Fruit fly (Drosophila melanogaster) whole organism, embryonic: Measurements from ENCODE around the gene Ir31a.

ENCODE experiments used
- Atf-2 ChIP-seq: fragments of 200-800 bp; sonication (Bioruptor generic); optimal IDR thresholded peaks from 2 replicates; lab custom pipeline; 2016; ENCODE audit warnings: missing biosample characterization, missing genetic modification characterization
- Bdp1 ChIP-seq: fragments of 200-800 bp; sonication (Bioruptor generic); optimal IDR thresholded peaks from 3 replicates; lab custom pipeline; 2016; ENCODE audit warnings: missing biosample characterization, missing genetic modification characterization
- Bgb ChIP-seq: fragments of 200-800 bp; sonication (Bioruptor generic); IDR thresholded peaks from 2 replicates; pipeline ENCODE4 v1.3.6; 2022; ENCODE audit warnings: missing biosample characterization, missing genetic modification characterization; ENCODE audit not compliant: partially characterized antibody
- CG10321 ChIP-seq: fragments of 200-800 bp; sonication (Bioruptor generic); IDR thresholded peaks from 2 replicates; pipeline ENCODE4 v1.3.6; 2022; ENCODE audit warnings: missing biosample characterization, missing genetic modification characterization
- CG10543 ChIP-seq: fragments of 200-800 bp; sonication (Bioruptor generic); optimal IDR thresholded peaks from 3 replicates; lab custom pipeline; 2017; ENCODE audit warnings: missing biosample characterization, mild to moderate bottlenecking, missing genetic modification characterization, moderate library complexity
- CG11695 ChIP-seq: fragments of 200-800 bp; sonication (Bioruptor generic); IDR thresholded peaks from 3 replicates; pipeline ENCODE4 v1.3.6; 2022; ENCODE audit warnings: missing biosample characterization, missing genetic modification characterization
- CG13624 ChIP-seq: fragments of 200-800 bp; sonication (Bioruptor generic); optimal IDR thresholded peaks from 2 replicates; lab custom pipeline; 2016; ENCODE audit warnings: missing biosample characterization, missing genetic modification characterization
- CG1529 ChIP-seq: fragments of 200-800 bp; sonication (Bioruptor generic); optimal IDR thresholded peaks from 3 replicates; lab custom pipeline; 2018; ENCODE audit warnings: missing biosample characterization, missing genetic modification characterization
- CG17186 ChIP-seq: fragments of 200-800 bp; sonication (Bioruptor generic); optimal IDR thresholded peaks from 3 replicates; lab custom pipeline; 2017; ENCODE audit warnings: missing biosample characterization, missing genetic modification reagents, missing genetic modification characterization
- CG17361 ChIP-seq: fragments of 200-800 bp; sonication (Bioruptor generic); IDR thresholded peaks from 3 replicates; pipeline ENCODE4 v1.3.6; 2022; ENCODE audit warnings: missing biosample characterization, missing genetic modification characterization
- CG2116 ChIP-seq: fragments of 200-800 bp; sonication (Bioruptor generic); optimal IDR thresholded peaks from 3 replicates; lab custom pipeline; 2018; ENCODE audit warnings: missing biosample characterization, mild to moderate bottlenecking, missing genetic modification characterization
- CG31388 ChIP-seq: fragments of 200-800 bp; sonication (Bioruptor generic); optimal IDR thresholded peaks from 2 replicates; lab custom pipeline; 2016; ENCODE audit warnings: missing biosample characterization, missing genetic modification characterization
- CG31441 ChIP-seq: fragments of 200-800 bp; sonication (Bioruptor generic); IDR thresholded peaks from 2 replicates; pipeline ENCODE4 v1.3.6; 2022; ENCODE audit warnings: missing biosample characterization, missing genetic modification characterization
- CG32772 ChIP-seq: fragments of 200-800 bp; sonication (Bioruptor generic); IDR thresholded peaks from 2 replicates; pipeline ENCODE4 v1.3.6; 2022; ENCODE audit warnings: missing biosample characterization, missing genetic modification characterization
- CG3847 ChIP-seq: fragments of 200-800 bp; sonication (Bioruptor generic); IDR thresholded peaks from 2 replicates; pipeline ENCODE4 v1.3.6; 2022; ENCODE audit warnings: missing biosample characterization, missing genetic modification characterization
- CG4282 ChIP-seq: fragments of 200-800 bp; sonication (Bioruptor generic); optimal IDR thresholded peaks from 2 replicates; lab custom pipeline; 2016; ENCODE audit warnings: missing biosample characterization, missing genetic modification characterization
- CG7372 ChIP-seq: fragments of 200-800 bp; sonication (Bioruptor generic); IDR thresholded peaks from 2 replicates; pipeline ENCODE4 v1.3.6; 2022; ENCODE audit warnings: missing biosample characterization, missing genetic modification characterization
- CG7786 ChIP-seq: fragments of 200-800 bp; sonication (Bioruptor generic); optimal IDR thresholded peaks from 2 replicates; lab custom pipeline; 2016; ENCODE audit warnings: missing biosample characterization, missing genetic modification characterization
- CG8089 ChIP-seq: fragments of 200-800 bp; sonication (Bioruptor generic); optimal IDR thresholded peaks from 3 replicates; lab custom pipeline; 2016; ENCODE audit warnings: missing biosample characterization, missing genetic modification characterization
- CG8944 ChIP-seq: fragments of 200-800 bp; sonication (Bioruptor generic); optimal IDR thresholded peaks from 3 replicates; lab custom pipeline; 2016; ENCODE audit warnings: missing biosample characterization, missing genetic modification characterization
- CG9609 ChIP-seq: fragments of 200-800 bp; sonication (Bioruptor generic); optimal IDR thresholded peaks from 3 replicates; lab custom pipeline; 2016; ENCODE audit warnings: missing biosample characterization, missing genetic modification characterization
- Dbx ChIP-seq: fragments of 200-800 bp; sonication (Bioruptor generic); IDR thresholded peaks from 3 replicates; pipeline ENCODE4 v1.3.6; 2022; ENCODE audit warnings: missing biosample characterization, missing genetic modification characterization
- Deaf1 ChIP-seq: fragments of 200-800 bp; optimal IDR thresholded peaks from 3 replicates; lab custom pipeline; 2019; ENCODE audit warnings: missing biosample characterization, mild to moderate bottlenecking, missing genetic modification characterization, moderate library complexity
- Dll ChIP-seq: fragments of 200-800 bp; sonication (Bioruptor generic); IDR thresholded peaks from 4 replicates; pipeline ENCODE4 v1.3.6; 2022; ENCODE audit warnings: missing biosample characterization, missing genetic modification characterization; ENCODE audit not compliant: partially characterized antibody
- E2f2 ChIP-seq: fragments of 200-800 bp; sonication (Bioruptor generic); IDR thresholded peaks from 2 replicates; pipeline ENCODE4 v1.3.6; 2022; ENCODE audit warnings: missing biosample characterization, missing genetic modification characterization
- Ets97D ChIP-seq: fragments of 200-800 bp; sonication (Bioruptor generic); optimal IDR thresholded peaks from 3 replicates; lab custom pipeline; 2016; ENCODE audit warnings: missing biosample characterization, missing genetic modification characterization
- Fer1 ChIP-seq: fragments of 200-800 bp; sonication (Bioruptor generic); optimal IDR thresholded peaks from 2 replicates; lab custom pipeline; 2017; ENCODE audit warnings: missing biosample characterization, mild to moderate bottlenecking, missing genetic modification characterization
- Hmr ChIP-seq: fragments of 200-800 bp; sonication (Bioruptor generic); optimal IDR thresholded peaks from 3 replicates; lab custom pipeline; 2017; ENCODE audit warnings: mild to moderate bottlenecking, missing biosample characterization, missing genetic modification reagents, missing genetic modification characterization
- Lhr ChIP-seq: fragments of 200-800 bp; sonication (Bioruptor generic); optimal IDR thresholded peaks from 3 replicates; lab custom pipeline; 2017; ENCODE audit warnings: mild to moderate bottlenecking, missing biosample characterization, missing genetic modification reagents, missing genetic modification characterization
- Lpt ChIP-seq: fragments of >200 bp; optimal IDR thresholded peaks from 2 replicates; lab custom pipeline; 2018; ENCODE audit warnings: missing biosample characterization, missing genetic modification characterization
- NC2β ChIP-seq: fragments of 200-800 bp; sonication (Bioruptor generic); optimal IDR thresholded peaks from 2 replicates; lab custom pipeline; 2016; ENCODE audit warnings: missing biosample characterization, missing genetic modification characterization
- NFAT ChIP-seq: fragments of 200-800 bp; sonication (Bioruptor generic); IDR thresholded peaks from 2 replicates; pipeline ENCODE4 v1.3.6; 2022; ENCODE audit warnings: missing biosample characterization, missing genetic modification characterization
- NK7.1 ChIP-seq: fragments of 200-800 bp; sonication (Bioruptor generic); optimal IDR thresholded peaks from 3 replicates; lab custom pipeline; 2016; ENCODE audit warnings: missing biosample characterization, missing genetic modification characterization
- Oaz ChIP-seq: fragments of 200-800 bp; sonication (Bioruptor generic); IDR thresholded peaks from 2 replicates; pipeline ENCODE4 v1.3.6; 2022; ENCODE audit warnings: missing biosample characterization, missing genetic modification characterization
- Sry-δ ChIP-seq: fragments of 200-800 bp; sonication (Bioruptor generic); optimal IDR thresholded peaks from 2 replicates; lab custom pipeline; 2016; ENCODE audit warnings: missing biosample characterization, missing genetic modification characterization
- Xrp1 ChIP-seq: fragments of 200-800 bp; sonication (Bioruptor generic); IDR thresholded peaks from 2 replicates; pipeline ENCODE4 v1.3.6; 2022; ENCODE audit warnings: missing biosample characterization, missing genetic modification characterization
- bab2 ChIP-seq: fragments of 200-800 bp; sonication (Bioruptor generic); optimal IDR thresholded peaks from 2 replicates; lab custom pipeline; 2016; ENCODE audit warnings: missing biosample characterization, missing genetic modification characterization
- cato ChIP-seq: fragments of 200-800 bp; sonication (Bioruptor generic); optimal IDR thresholded peaks from 2 replicates; lab custom pipeline; 2016; ENCODE audit warnings: missing biosample characterization, missing genetic modification characterization, borderline replicate concordance
- cg ChIP-seq: fragments of 200-800 bp; sonication (Bioruptor generic); optimal IDR thresholded peaks from 3 replicates; lab custom pipeline; 2019; ENCODE audit warnings: missing biosample characterization, mild to moderate bottlenecking, missing genetic modification characterization, moderate library complexity
- cwo ChIP-seq: fragments of 200-800 bp; sonication (Bioruptor generic); optimal IDR thresholded peaks from 3 replicates; lab custom pipeline; 2017; ENCODE audit warnings: missing biosample characterization, missing genetic modification characterization, mild to moderate bottlenecking, moderate library complexity, missing genetic modification reagents
- da ChIP-seq: fragments of 200-800 bp; sonication (Bioruptor generic); optimal IDR thresholded peaks from 2 replicates; lab custom pipeline; 2016; ENCODE audit warnings: missing biosample characterization, missing genetic modification characterization
- dpn ChIP-seq, 2 experiments: fragments of 200-800 bp; sonication (Bioruptor generic); optimal IDR thresholded peaks; 3 replicates each; lab custom pipeline; 2016; ENCODE audit warnings: missing biosample characterization in 2 of 2, missing genetic modification characterization in 2 of 2
- h ChIP-seq: fragments of >200 bp; optimal IDR thresholded peaks from 2 replicates; lab custom pipeline; 2017
- hb ChIP-seq: fragments of 200-800 bp; sonication (Bioruptor generic); IDR thresholded peaks from 3 replicates; pipeline ENCODE4 v1.3.6; 2022; ENCODE audit warnings: missing biosample characterization, missing genetic modification characterization; ENCODE audit not compliant: partially characterized antibody
- pita ChIP-seq: fragments of 200-800 bp; sonication (Bioruptor generic); optimal IDR thresholded peaks from 2 replicates; lab custom pipeline; 2017; ENCODE audit warnings: missing biosample characterization, mild to moderate bottlenecking, missing genetic modification characterization
- prd ChIP-seq, 3 experiments: fragments of >200 bp in 2 of 3; fragments of 200-800 bp in 1 of 3; sonication (Bioruptor generic) in 1 of 3; optimal IDR thresholded peaks in 2 of 3; IDR thresholded peaks in 1 of 3; 2 replicates in 2 of 3; 3 replicates in 1 of 3; pipeline versions ENCODE4 v1.3.6 to Lab custom; 2017 to 2022; ENCODE audit warnings: missing biosample characterization in 1 of 3, missing genetic modification characterization in 1 of 3
- run ChIP-seq: fragments of 200-800 bp; sonication (Bioruptor generic); optimal IDR thresholded peaks from 3 replicates; lab custom pipeline; 2018; ENCODE audit warnings: missing biosample characterization, mild to moderate bottlenecking, missing genetic modification characterization
- schlank ChIP-seq: fragments of 200-800 bp; sonication (Bioruptor generic); optimal IDR thresholded peaks from 2 replicates; lab custom pipeline; 2018; ENCODE audit warnings: missing biosample characterization, mild to moderate bottlenecking, missing genetic modification characterization
- sob ChIP-seq: fragments of 200-800 bp; sonication (Bioruptor generic); IDR thresholded peaks from 2 replicates; pipeline ENCODE4 v1.3.6; 2022; ENCODE audit warnings: missing biosample characterization, missing genetic modification characterization
- zfh2 ChIP-seq: fragments of 200-800 bp; sonication (Bioruptor generic); optimal IDR thresholded peaks from 2 replicates; lab custom pipeline; 2016; ENCODE audit warnings: missing biosample characterization, missing genetic modification characterization

The Ir31a gene

dm6 chr2L:10375464-10376236, 29.7 kb upstream of the Ir31a start, which contains the start of the genes CG33303 and dpr19 (continued):
- TF ChIP-seq CG13624 (GFP tag; lab: Kevin White, UChicago) (no peak), Xrp1 (peak; percentile 76), Ets97D (no peak), sob (GFP tag; lab: Robert Waterston, UW) (peak; percentile 29; the same call in 1 of the 2 replicates), NC2β (GFP tag; lab: Kevin White, UChicago) (no peak), Bgb (no peak), CG10543 (GFP tag; lab: Kevin White, UChicago) (no peak), CG7786 (no peak), dpn (GFP tag; optimal IDR thresholded peaks at IDR 0.05; lab: Kevin White, UChicago) (peak in 1 of 2 experiments; percentile 50), pita (GFP tag; lab: Kevin White, UChicago) (no peak), CG10321 (GFP tag; lab: Robert Waterston, UW) (peak; percentile 49; the same call in 1 of the 2 replicates), NK7.1 (GFP tag; lab: Kevin White, UChicago) (no peak), CG31388 (GFP tag; lab: Kevin White, UChicago) (no peak), CG17361 (GFP tag; lab: Robert Waterston, UW) (peak; percentile 86; the same call in 2 of the 3 replicates), Bdp1 (GFP tag; lab: Kevin White, UChicago) (no peak), Dll (peak; percentile 38; the same call in 1 of the 4 replicates), cato (GFP tag; lab: Kevin White, UChicago) (no peak), CG8089 (GFP tag; lab: Kevin White, UChicago) (no peak), Atf-2 (GFP tag; lab: Kevin White, UChicago) (no peak), E2f2 (peak; percentile 42), CG3847 (GFP tag; lab: Robert Waterston, UW) (peak; percentile 41; the same call in 1 of the 2 replicates), CG17186 (GFP tag; lab: Kevin White, UChicago) (no peak), CG1529 (GFP tag; lab: Kevin White, UChicago) (peak; percentile 33), CG2116 (peak; percentile 55), CG31441 (GFP tag; lab: Robert Waterston, UW) (peak; percentile 94), Oaz (GFP tag; lab: Robert Waterston, UW) (no peak), Lhr (peak; percentile 55), prd (optimal IDR thresholded peaks at IDR 0.05; lab: Kevin White, UChicago) (no peak), prd (GFP tag; IDR thresholded peaks at IDR 0.05; lab: Robert Waterston, UW) (peak; percentile 27; the same call in 1 of the 3 replicates), cg (no peak), Fer1 (GFP tag; lab: Kevin White, UChicago) (peak; percentile 85), run (peak; percentile 72), CG4282 (GFP tag; lab: Kevin White, UChicago) (no peak), hb (GFP tag; lab: Robert Waterston, UW) (no peak), CG8944 (GFP tag; lab: Kevin White, UChicago) (no peak), zfh2 (GFP tag; lab: Kevin White, UChicago) (no peak), schlank (tag; lab: Kevin White, UChicago) (peak; percentile 2), da (GFP tag; lab: Kevin White, UChicago) (no peak), Hmr (peak; percentile 85), Dbx (GFP tag; lab: Robert Waterston, UW) (peak; percentile 65; the same call in 2 of the 3 replicates), Sry-δ (GFP tag; lab: Kevin White, UChicago) (no peak), bab2 (no peak), CG11695 (GFP tag; lab: Robert Waterston, UW) (peak; percentile 76), CG9609 (GFP tag; lab: Kevin White, UChicago) (no peak), CG7372 (GFP tag; lab: Robert Waterston, UW) (peak; percentile 53), h (no peak), NFAT (GFP tag; lab: Robert Waterston, UW) (no peak), Lpt (no peak), Deaf1 (tag; lab: Kevin White, UChicago) (no peak), cwo (peak; percentile 62), CG32772 (peak; percentile 47)
